Worm (Caenorhabditis elegans): ENCODE measurements around the gene T18D3.5.

- no peak for TF ChIP-seq med-1 (GFP tag; optimal IDR thresholded peaks at IDR 0.05; ENCODE audit: insufficient read depth)
- no peak for TF ChIP-seq ztf-23 (GFP tag; IDR thresholded peaks at IDR 0.05)
- TF ChIP-seq flt-1 (GFP tag; IDR thresholded peaks at IDR 0.05), result no peak
- TF ChIP-seq cog-1 (tag; optimal IDR thresholded peaks at IDR 0.05), result no peak
- TF ChIP-seq ztf-29 (GFP tag; IDR thresholded peaks at IDR 0.05), result no peak
- TF ChIP-seq tab-1 (GFP tag; IDR thresholded peaks at IDR 0.05), result no peak
- no peak for TF ChIP-seq T22C8.4 (GFP tag; IDR thresholded peaks at IDR 0.05)
- no peak for TF ChIP-seq klf-2 (GFP tag; conservative IDR thresholded peaks at IDR 0.05)
Measured at ce11 chrX:12444423-12444822, 19.2 kb upstream of the T18D3.5 start.

Measured in whole organism, midembryonic.